Fruit fly (Drosophila melanogaster) S2 (cell line): Measurements from ENCODE around the gene asf1.

Experiments used
- CG8478 ChIP-seq: fragments of >200 bp; optimal IDR thresholded peaks from 2 replicates; lab custom pipeline; 2018
- CTCF ChIP-seq, 2 experiments: fragments of >200 bp; optimal IDR thresholded peaks; 2 replicates each; lab custom pipeline; 2018

DNA sequence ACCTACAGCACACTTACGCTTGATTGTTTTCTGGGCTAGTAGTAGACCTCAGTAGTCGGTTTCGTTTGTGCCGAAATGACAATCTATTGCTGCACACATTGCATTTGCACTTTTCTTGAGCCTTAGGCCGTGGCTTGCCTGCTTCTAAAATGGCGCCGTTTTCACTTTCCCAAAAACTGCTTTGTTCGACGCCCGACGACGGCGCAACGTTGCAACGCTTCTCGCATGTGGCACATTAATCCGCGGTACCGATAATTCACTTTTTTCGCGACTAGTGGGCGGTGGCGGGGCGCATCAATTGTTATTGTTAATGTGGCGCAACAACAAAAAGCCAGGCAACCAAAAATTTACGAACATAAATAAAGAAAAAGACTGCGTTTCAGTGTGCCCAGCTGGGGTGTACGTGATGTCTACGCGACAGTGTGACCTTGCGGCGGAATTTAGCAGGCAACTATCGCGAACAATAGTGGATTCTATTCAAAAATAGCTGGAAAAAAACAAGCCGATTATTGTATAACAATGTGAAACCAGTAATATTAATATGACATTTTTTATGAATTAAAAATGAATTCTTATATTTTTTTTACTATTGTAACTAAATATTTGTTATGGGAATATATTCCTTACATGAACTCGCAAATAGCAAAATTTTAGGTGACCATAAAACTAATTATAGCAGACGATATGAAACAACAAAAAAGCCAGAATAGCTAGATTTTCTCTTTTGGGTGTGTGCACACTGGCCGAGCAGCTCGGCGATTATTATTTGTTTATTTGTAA is 20.1 kb upstream of the asf1 start, which contains the start of the genes ash1 and Taf6:
- no peak for TF ChIP-seq CG8478
- TF ChIP-seq CTCF (optimal IDR thresholded peaks at IDR 0.05; lab: Kevin White, UChicago), result no peak
